Worm (Caenorhabditis elegans) whole organism, L1 larva: ENCODE data around the gene C26H9A.3.

Experiments used
- ces-1 ChIP-seq: fragments of 150-350 bp; optimal IDR thresholded peaks from 2 replicates; lab custom pipeline; 2014; ENCODE audit warnings: missing biosample characterization, missing genetic modification reagents, missing genetic modification characterization
- fkh-10 ChIP-seq: sonication (generic microtip); optimal IDR thresholded peaks from 2 replicates; lab custom pipeline; 2017; ENCODE audit warnings: missing biosample characterization, missing genetic modification reagents, missing genetic modification characterization
- nhr-76 ChIP-seq: sonication (generic microtip); optimal IDR thresholded peaks from 2 replicates; lab custom pipeline; 2017; ENCODE audit warnings: missing biosample characterization, missing genetic modification characterization
- ztf-11 ChIP-seq, 2 experiments: sonication (generic microtip); optimal IDR thresholded peaks; 2 replicates each; lab custom pipeline; 2016 to 2017; ENCODE audit warnings: missing genetic modification characterization in 2 of 2, missing biosample characterization in 1 of 2, missing compliant biosample characterization in 1 of 2

DNA sequence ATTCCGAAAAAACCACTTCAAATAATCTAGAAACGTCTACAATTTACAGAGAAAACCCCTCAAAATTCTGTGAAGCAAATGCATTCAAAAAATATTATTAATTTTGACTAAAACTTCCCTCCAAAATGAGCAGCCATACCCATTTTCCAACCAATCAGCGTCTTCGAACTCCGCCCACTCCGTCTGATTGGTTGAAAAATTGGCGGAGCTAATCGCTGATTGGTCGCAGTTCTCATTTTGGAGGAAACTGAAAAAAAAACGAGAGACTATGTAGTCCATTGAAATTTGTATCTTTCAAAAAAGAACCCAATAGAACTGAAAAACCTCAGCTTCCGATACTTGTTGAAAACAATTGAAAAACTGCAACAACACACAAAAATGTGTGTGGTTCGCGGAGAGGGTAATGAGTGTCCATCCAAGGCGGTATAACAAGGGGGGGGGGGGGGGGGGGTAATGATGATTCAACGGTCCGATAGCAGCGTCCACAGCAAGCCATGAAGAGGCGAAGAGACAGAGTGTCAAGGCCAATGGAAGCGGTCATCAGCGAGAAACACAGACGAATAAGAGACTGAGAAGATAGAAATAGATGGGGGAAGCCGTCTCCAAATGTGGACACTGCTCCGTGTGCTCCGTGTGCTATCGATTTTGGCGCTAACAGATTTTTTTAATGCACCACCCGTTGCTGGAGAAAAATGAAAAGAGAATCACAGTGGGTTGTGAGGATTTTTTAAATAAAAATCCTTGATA lies 22.1 kb downstream of the C26H9A.3 start:
- TF ChIP-seq nhr-76 (tag; lab: Kevin White, UChicago) (no peak), ztf-11 (tag; optimal IDR thresholded peaks at IDR 0.05; lab: Kevin White, UChicago) (no peak), fkh-10 (no peak), ces-1 (no peak)
